Fruit fly (Drosophila melanogaster) whole organism, embryonic: Measurements from ENCODE around the gene ZIPIC.
A peak's percentile ranks its signal among the peaks of the same experiment; 100 is the strongest.

Source experiments
- Aef1 ChIP-seq: fragments of 200-800 bp; sonication (Bioruptor generic); IDR thresholded peaks from 3 replicates; pipeline ENCODE4 v1.3.6; 2022; ENCODE audit warnings: missing biosample characterization, missing genetic modification characterization
- Asciz ChIP-seq: fragments of 200-800 bp; sonication (Bioruptor generic); optimal IDR thresholded peaks from 2 replicates; lab custom pipeline; 2017; ENCODE audit warnings: missing biosample characterization, mild to moderate bottlenecking, missing genetic modification characterization, missing genetic modification reagents
- Bdp1 ChIP-seq: fragments of 200-800 bp; sonication (Bioruptor generic); optimal IDR thresholded peaks from 3 replicates; lab custom pipeline; 2016; ENCODE audit warnings: missing biosample characterization, missing genetic modification characterization
- Blimp-1 ChIP-seq: fragments of 200-800 bp; sonication (Bioruptor generic); optimal IDR thresholded peaks from 3 replicates; lab custom pipeline; 2018; ENCODE audit warnings: missing biosample characterization, missing genetic modification characterization, mild to moderate bottlenecking, moderate library complexity, missing genetic modification reagents
- C15 ChIP-seq: fragments of 200-800 bp; sonication (Bioruptor generic); IDR thresholded peaks from 3 replicates; pipeline ENCODE4 v1.3.6; 2022; ENCODE audit warnings: missing biosample characterization, missing genetic modification characterization
- CG10147 ChIP-seq: fragments of 200-800 bp; sonication (Bioruptor generic); optimal IDR thresholded peaks from 2 replicates; lab custom pipeline; 2019; ENCODE audit warnings: missing biosample characterization, mild to moderate bottlenecking, missing genetic modification characterization, moderate library complexity
- CG10267 ChIP-seq: fragments of 200-800 bp; sonication (Bioruptor generic); optimal IDR thresholded peaks from 2 replicates; lab custom pipeline; 2018; ENCODE audit warnings: missing biosample characterization, mild to moderate bottlenecking, missing genetic modification characterization, moderate library complexity
- CG10366 ChIP-seq: fragments of 200-800 bp; sonication (Bioruptor generic); IDR thresholded peaks from 2 replicates; pipeline ENCODE4 v1.3.6; 2022; ENCODE audit warnings: missing biosample characterization, missing genetic modification characterization
- CG11723 ChIP-seq: fragments of 200-800 bp; sonication (Bioruptor generic); optimal IDR thresholded peaks from 2 replicates; lab custom pipeline; 2017; ENCODE audit warnings: missing biosample characterization, mild to moderate bottlenecking, missing genetic modification characterization
- CG12236 ChIP-seq: fragments of 200-800 bp; sonication (Bioruptor generic); optimal IDR thresholded peaks from 2 replicates; lab custom pipeline; 2016; ENCODE audit warnings: missing biosample characterization, missing genetic modification characterization
- CG12942 ChIP-seq: fragments of 200-800 bp; sonication (Bioruptor generic); optimal IDR thresholded peaks from 3 replicates; lab custom pipeline; 2016; ENCODE audit warnings: missing biosample characterization, missing genetic modification characterization
- CG1603 ChIP-seq: fragments of 200-800 bp; sonication (Bioruptor generic); optimal IDR thresholded peaks from 2 replicates; lab custom pipeline; 2019; ENCODE audit warnings: missing biosample characterization, mild to moderate bottlenecking, missing genetic modification characterization, moderate library complexity
- CG18764 ChIP-seq: fragments of 200-800 bp; sonication (Bioruptor generic); optimal IDR thresholded peaks from 3 replicates; lab custom pipeline; 2016; ENCODE audit warnings: missing biosample characterization, missing genetic modification characterization
- CG31441 ChIP-seq: fragments of 200-800 bp; sonication (Bioruptor generic); IDR thresholded peaks from 2 replicates; pipeline ENCODE4 v1.3.6; 2022; ENCODE audit warnings: missing biosample characterization, missing genetic modification characterization
- CG3407 ChIP-seq: fragments of 200-800 bp; sonication (Bioruptor generic); optimal IDR thresholded peaks from 2 replicates; lab custom pipeline; 2018; ENCODE audit warnings: missing biosample characterization, mild to moderate bottlenecking, missing genetic modification characterization
- CG3726 ChIP-seq: fragments of 200-800 bp; sonication (Bioruptor generic); IDR thresholded peaks from 3 replicates; pipeline ENCODE4, ENCODE4 v1.3.6; 2022; ENCODE audit warnings: missing biosample characterization, missing genetic modification characterization
- CG7556 ChIP-seq: fragments of 200-800 bp; sonication (Bioruptor generic); optimal IDR thresholded peaks from 2 replicates; lab custom pipeline; 2017; ENCODE audit warnings: missing biosample characterization, mild to moderate bottlenecking, missing genetic modification characterization
- CrebB ChIP-seq: fragments of 200-800 bp; sonication (Bioruptor generic); optimal IDR thresholded peaks from 3 replicates; lab custom pipeline; 2018; ENCODE audit warnings: missing biosample characterization, mild to moderate bottlenecking, missing genetic modification characterization
- D ChIP-seq, 2 experiments: fragments of 200-800 bp in 1 of 2; fragments of >200 bp in 1 of 2; sonication (Bioruptor generic) in 1 of 2; optimal IDR thresholded peaks; 2 replicates in 1 of 2; 3 replicates in 1 of 2; lab custom pipeline; 2017; ENCODE audit warnings: mild to moderate bottlenecking in 1 of 2, missing biosample characterization in 1 of 2, missing genetic modification characterization in 1 of 2, missing genetic modification reagents in 1 of 2
- Dip3 ChIP-seq: fragments of 200-800 bp; sonication (Bioruptor generic); optimal IDR thresholded peaks from 3 replicates; lab custom pipeline; 2016; ENCODE audit warnings: missing biosample characterization, missing genetic modification characterization
- ERR ChIP-seq: fragments of 200-800 bp; sonication (Bioruptor generic); optimal IDR thresholded peaks from 2 replicates; lab custom pipeline; 2016; ENCODE audit warnings: missing biosample characterization, missing genetic modification characterization
- Hmx ChIP-seq: fragments of 200-800 bp; sonication (Bioruptor generic); optimal IDR thresholded peaks from 2 replicates; lab custom pipeline; 2016; ENCODE audit warnings: missing biosample characterization, missing genetic modification characterization
- Hr78 ChIP-seq, 2 experiments: fragments of 200-800 bp in 1 of 2; fragments of >200 bp in 1 of 2; sonication (Bioruptor generic) in 1 of 2; optimal IDR thresholded peaks; 2 replicates each; lab custom pipeline; 2017 to 2019; ENCODE audit warnings: missing biosample characterization in 2 of 2, missing genetic modification characterization in 2 of 2, mild to moderate bottlenecking in 1 of 2, moderate library complexity in 1 of 2
- Hsf ChIP-seq: fragments of 200-800 bp; sonication (Bioruptor generic); optimal IDR thresholded peaks from 3 replicates; lab custom pipeline; 2016; ENCODE audit warnings: missing biosample characterization, missing genetic modification characterization
- Ssrp ChIP-seq: fragments of 200-800 bp; sonication (Bioruptor generic); optimal IDR thresholded peaks from 2 replicates; lab custom pipeline; 2018; ENCODE audit warnings: missing biosample characterization, mild to moderate bottlenecking, missing genetic modification characterization, moderate library complexity
- Tbp ChIP-seq: fragments of >200 bp; optimal IDR thresholded peaks from 2 replicates; lab custom pipeline; 2018; ENCODE audit warnings: missing biosample characterization, missing genetic modification characterization
- Xrp1 ChIP-seq: fragments of 200-800 bp; sonication (Bioruptor generic); IDR thresholded peaks from 2 replicates; pipeline ENCODE4 v1.3.6; 2022; ENCODE audit warnings: missing biosample characterization, missing genetic modification characterization
- ash1 ChIP-seq: fragments of 200-800 bp; sonication (Bioruptor generic); optimal IDR thresholded peaks from 2 replicates; lab custom pipeline; 2018; ENCODE audit warnings: missing biosample characterization, mild to moderate bottlenecking, missing genetic modification characterization
- ci ChIP-seq: fragments of 200-800 bp; sonication (Bioruptor generic); IDR thresholded peaks from 3 replicates; pipeline ENCODE4 v1.3.6; 2022; ENCODE audit warnings: missing biosample characterization, missing genetic modification characterization
- crp ChIP-seq, 2 experiments: fragments of 200-800 bp; sonication (Bioruptor generic); optimal IDR thresholded peaks; 2 replicates in 1 of 2; 3 replicates in 1 of 2; lab custom pipeline; 2017; ENCODE audit warnings: missing biosample characterization in 2 of 2, missing genetic modification characterization in 2 of 2, mild to moderate bottlenecking in 1 of 2, moderate library complexity in 1 of 2
- ewg ChIP-seq: fragments of 200-800 bp; sonication (Bioruptor generic); optimal IDR thresholded peaks from 3 replicates; lab custom pipeline; 2017; ENCODE audit warnings: mild to moderate bottlenecking, missing biosample characterization, missing genetic modification reagents, missing genetic modification characterization
- fd96Cb ChIP-seq: fragments of 200-800 bp; sonication (Bioruptor generic); optimal IDR thresholded peaks from 2 replicates; lab custom pipeline; 2018; ENCODE audit warnings: missing biosample characterization, mild to moderate bottlenecking, missing genetic modification characterization, moderate library complexity
- gsb-n ChIP-seq: fragments of 200-800 bp; sonication (Bioruptor generic); optimal IDR thresholded peaks from 3 replicates; lab custom pipeline; 2018; ENCODE audit warnings: missing biosample characterization, mild to moderate bottlenecking, missing genetic modification characterization
- hth ChIP-seq: fragments of >200 bp; optimal IDR thresholded peaks from 2 replicates; lab custom pipeline; 2017; ENCODE audit warnings: inconsistent platforms
- kay ChIP-seq: fragments of 200-800 bp; sonication (Bioruptor generic); optimal IDR thresholded peaks from 2 replicates; lab custom pipeline; 2016; ENCODE audit warnings: missing biosample characterization, missing genetic modification characterization
- knrl ChIP-seq: fragments of 200-800 bp; sonication (Bioruptor generic); IDR thresholded peaks from 3 replicates; pipeline ENCODE4 v1.3.6; 2022; ENCODE audit warnings: missing biosample characterization, missing genetic modification characterization; ENCODE audit not compliant: partially characterized antibody
- lola ChIP-seq, 3 experiments: fragments of >200 bp in 2 of 3; fragments of 200-800 bp in 1 of 3; sonication (Bioruptor generic) in 1 of 3; optimal IDR thresholded peaks; 2 replicates each; lab custom pipeline; 2017 to 2019; ENCODE audit warnings: missing biosample characterization in 3 of 3, missing genetic modification characterization in 3 of 3, mild to moderate bottlenecking in 1 of 3, moderate library complexity in 1 of 3
- mld ChIP-seq: fragments of 200-800 bp; sonication (Bioruptor generic); IDR thresholded peaks from 3 replicates; pipeline ENCODE4 v1.3.6; 2022; ENCODE audit warnings: missing biosample characterization, missing genetic modification characterization; ENCODE audit not compliant: partially characterized antibody
- onecut ChIP-seq: fragments of 200-800 bp; sonication (Bioruptor generic); IDR thresholded peaks from 2 replicates; pipeline ENCODE4 v1.3.6; 2022; ENCODE audit warnings: missing biosample characterization, missing genetic modification characterization
- pfk ChIP-seq: fragments of 200-800 bp; sonication (Bioruptor generic); optimal IDR thresholded peaks from 2 replicates; lab custom pipeline; 2018; ENCODE audit warnings: missing biosample characterization, mild to moderate bottlenecking, missing genetic modification characterization, moderate library complexity
- phol ChIP-seq: fragments of 200-800 bp; sonication (Bioruptor generic); optimal IDR thresholded peaks from 3 replicates; lab custom pipeline; 2018; ENCODE audit warnings: missing biosample characterization, mild to moderate bottlenecking, missing genetic modification characterization, moderate library complexity
- pros ChIP-seq: fragments of 200-800 bp; sonication (Bioruptor generic); optimal IDR thresholded peaks from 3 replicates; lab custom pipeline; 2019; ENCODE audit warnings: missing biosample characterization, mild to moderate bottlenecking, missing genetic modification characterization, moderate library complexity
- pzg ChIP-seq: fragments of 200-800 bp; sonication (Bioruptor generic); optimal IDR thresholded peaks from 3 replicates; lab custom pipeline; 2018; ENCODE audit warnings: missing biosample characterization, mild to moderate bottlenecking, missing genetic modification characterization, moderate library complexity
- repo ChIP-seq: fragments of 200-800 bp; sonication (Bioruptor generic); optimal IDR thresholded peaks from 2 replicates; lab custom pipeline; 2016; ENCODE audit warnings: missing biosample characterization, missing genetic modification characterization
- tap ChIP-seq: fragments of 200-800 bp; optimal IDR thresholded peaks from 3 replicates; lab custom pipeline; 2019; ENCODE audit warnings: missing biosample characterization, mild to moderate bottlenecking, missing genetic modification characterization, moderate library complexity
- tin ChIP-seq: fragments of 200-800 bp; sonication (Bioruptor generic); optimal IDR thresholded peaks from 3 replicates; lab custom pipeline; 2016; ENCODE audit warnings: missing biosample characterization, missing genetic modification characterization
- trem ChIP-seq: fragments of 200-800 bp; optimal IDR thresholded peaks from 3 replicates; lab custom pipeline; 2019; ENCODE audit warnings: missing biosample characterization, mild to moderate bottlenecking, missing genetic modification characterization, moderate library complexity
- wdn ChIP-seq: fragments of 200-800 bp; sonication (Bioruptor generic); IDR thresholded peaks from 2 replicates; pipeline ENCODE4 v1.3.6; 2022; ENCODE audit warnings: missing biosample characterization, missing genetic modification characterization
- wor ChIP-seq: fragments of 200-800 bp; sonication (Bioruptor generic); IDR thresholded peaks from 2 replicates; pipeline ENCODE4 v1.3.6; 2022; ENCODE audit warnings: missing biosample characterization, missing genetic modification characterization

Gene ZIPIC

DNA sequence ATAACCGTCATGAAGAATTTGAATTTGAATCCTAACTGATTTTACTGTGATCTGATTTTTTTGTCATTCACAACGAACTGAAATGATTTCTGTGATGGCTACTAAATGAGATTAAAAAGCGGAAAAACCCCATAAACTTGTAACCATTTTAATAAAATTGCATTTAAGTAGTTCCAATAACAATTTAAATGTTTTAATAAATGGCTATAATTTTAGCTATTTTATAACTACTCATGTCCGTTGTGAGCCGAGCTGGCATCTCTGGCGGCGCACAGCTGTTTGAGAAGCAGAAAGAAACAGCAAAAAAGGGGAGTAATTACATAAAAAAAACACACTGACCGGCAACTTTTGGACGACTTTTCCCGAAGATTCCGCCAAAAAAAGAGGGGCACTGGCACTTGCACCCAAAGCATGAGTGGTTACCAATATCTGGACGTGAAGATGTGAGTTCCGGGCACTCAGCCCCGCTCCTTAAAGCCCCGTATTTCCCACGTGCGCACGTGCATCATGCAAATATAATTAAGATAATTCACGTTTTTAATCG is 20.0 kb upstream of the ZIPIC start, which contains the start of the genes CG7950 and Rpp14a (continued):
- TF ChIP-seq CG12942 (GFP tag; lab: Kevin White, UChicago) (peak; percentile 79), pzg (GFP tag; lab: Kevin White, UChicago) (peak; percentile 58), wor (GFP tag; lab: Robert Waterston, UW) (peak; percentile 54; the same call in 1 of the 2 replicates), Asciz (GFP tag; lab: Kevin White, UChicago) (peak; percentile 28), knrl (GFP tag; lab: Robert Waterston, UW) (no peak), hth (lab: Kevin White, UChicago) (no peak), ash1 (GFP tag; lab: Kevin White, UChicago) (no peak), Hr78 (GFP tag; optimal IDR thresholded peaks at IDR 0.05; lab: Kevin White, UChicago) (no peak), CG3407 (peak; percentile 36), repo (GFP tag; lab: Kevin White, UChicago) (peak; percentile 54), lola (GFP tag; optimal IDR thresholded peaks at IDR 0.05; lab: Kevin White, UChicago) (peak in 1 of 3 experiments; percentile 67), CG3726 (GFP tag; lab: Robert Waterston, UW) (0 out of 3 replicates have a peak, but pooled peaks have one; percentile 12), wdn (GFP tag; lab: Robert Waterston, UW) (peak; percentile 66), ewg (GFP tag; lab: Kevin White, UChicago) (peak; percentile 48), Blimp-1 (GFP tag; lab: Kevin White, UChicago) (peak; percentile 65), CG31441 (GFP tag; lab: Robert Waterston, UW) (peak; percentile 41; the same call in 1 of the 2 replicates), CG10267 (tag; lab: Kevin White, UChicago) (peak; percentile 72), kay (GFP tag; lab: Kevin White, UChicago) (peak; percentile 52), Bdp1 (peak; percentile 71), CrebB (tag; lab: Kevin White, UChicago) (peak; percentile 83), tin (GFP tag; lab: Kevin White, UChicago) (peak; percentile 77), Hsf (GFP tag; lab: Kevin White, UChicago) (peak; percentile 83), ci (peak; percentile 91), tap (peak; percentile 70), trem (peak; percentile 80), onecut (GFP tag; lab: Robert Waterston, UW) (peak; percentile 36; the same call in 1 of the 2 replicates), pfk (GFP tag; lab: Kevin White, UChicago) (no peak), Xrp1 (peak; percentile 86), CG1603 (tag; lab: Kevin White, UChicago) (peak; percentile 89), CG12236 (GFP tag; lab: Kevin White, UChicago) (peak; percentile 44), CG11723 (GFP tag; lab: Kevin White, UChicago) (peak; percentile 46), CG10147 (GFP tag; lab: Kevin White, UChicago) (peak; percentile 68), crp (GFP tag; optimal IDR thresholded peaks at IDR 0.05; lab: Kevin White, UChicago) (peak; percentile 71 to 93), D (optimal IDR thresholded peaks at IDR 0.05; lab: Kevin White, UChicago) (no peak), D (GFP tag; optimal IDR thresholded peaks at IDR 0.05; lab: Kevin White, UChicago) (no peak), ERR (GFP tag; lab: Kevin White, UChicago) (peak; percentile 62), Ssrp (tag; lab: Kevin White, UChicago) (peak; percentile 74), CG7556 (GFP tag; lab: Kevin White, UChicago) (peak; percentile 44), CG18764 (GFP tag; lab: Kevin White, UChicago) (peak; percentile 51), Aef1 (GFP tag; lab: Robert Waterston, UW) (peak; percentile 82), mld (no peak), CG10366 (GFP tag; lab: Robert Waterston, UW) (peak; percentile 84), Dip3 (GFP tag; lab: Kevin White, UChicago) (peak; percentile 84), Tbp (GFP tag; lab: Kevin White, UChicago) (no peak), fd96Cb (tag; lab: Kevin White, UChicago) (peak; percentile 51), Hmx (peak; percentile 67), gsb-n (tag; lab: Kevin White, UChicago) (peak; percentile 42), C15 (no peak), phol (tag; lab: Kevin White, UChicago) (peak; percentile 83), pros (GFP tag; lab: Kevin White, UChicago) (no peak)
